Worm (Caenorhabditis elegans): ENCODE results near the gene kin-20.
A peak's percentile ranks its signal among the peaks of the same experiment; 100 is the strongest.

kin-20 gene

ce11 chrX:15279301-15279700 lies 1.7 kb upstream of the kin-20 start (continued):
- no peak for TF ChIP-seq C16A3.4 (tag; optimal IDR thresholded peaks at IDR 0.05)
- TF ChIP-seq ceh-8 (GFP tag; optimal IDR thresholded peaks at IDR 0.05): no peak
- no peak for TF ChIP-seq isw-1 (GFP tag; IDR thresholded peaks at IDR 0.05)
- peak; percentile 44 for TF ChIP-seq lin-14 (GFP tag; optimal IDR thresholded peaks at IDR 0.05)
- no peak for TF ChIP-seq nhr-47 (tag; optimal IDR thresholded peaks at IDR 0.05)
- no peak for TF ChIP-seq nhr-11 (tag; optimal IDR thresholded peaks at IDR 0.05)
- peak; percentile 60 for TF ChIP-seq nhr-85 (tag)
- no peak for TF ChIP-seq mef-2 (tag; optimal IDR thresholded peaks at IDR 0.05)
- TF ChIP-seq ceh-82 (tag; optimal IDR thresholded peaks at IDR 0.05): peak in 1 of 3 experiments; percentile 18
- no peak for TF ChIP-seq hpl-2 (GFP tag; optimal IDR thresholded peaks at IDR 0.05)
- TF ChIP-seq nhr-28 (tag; optimal IDR thresholded peaks at IDR 0.05): no peak
- TF ChIP-seq nhr-77 (tag; optimal IDR thresholded peaks at IDR 0.05): peak; percentile 48
- TF ChIP-seq pqm-1 (tag; optimal IDR thresholded peaks at IDR 0.05): no peak
- TF ChIP-seq egl-27 (tag; optimal IDR thresholded peaks at IDR 0.05): peak in 1 of 2 experiments; percentile 20

- TF ChIP-seq unc-62 (GFP tag; optimal IDR thresholded peaks at IDR 0.05) (no peak), xbp-1 (tag; optimal IDR thresholded peaks at IDR 0.05) (no peak), snpc-4 (tag; optimal IDR thresholded peaks at IDR 0.05) (peak; percentile 88), rnt-1 (tag; optimal IDR thresholded peaks at IDR 0.05) (peak; percentile 3)
Observed at ce11 chrX:15278593-15278992, 1.0 kb upstream of the kin-20 start.

- TF ChIP-seq lir-3 (tag; optimal IDR thresholded peaks at IDR 0.05; ENCODE audit: poor library complexity) (peak; percentile 49), lsy-2 (tag; optimal IDR thresholded peaks at IDR 0.05) (peak; percentile 27 to 84), ama-1 (optimal IDR thresholded peaks at IDR 0.05) (no peak), ztf-4 (tag; optimal IDR thresholded peaks at IDR 0.05) (peak; percentile 64), C04F5.9 (tag; optimal IDR thresholded peaks at IDR 0.05) (no peak), aly-2 (tag; optimal IDR thresholded peaks at IDR 0.05) (no peak), tlp-1 (tag; optimal IDR thresholded peaks at IDR 0.05) (no peak), unc-86 (tag; optimal IDR thresholded peaks at IDR 0.05) (peak; percentile 8), nhr-77 (tag; optimal IDR thresholded peaks at IDR 0.05) (peak; percentile 52), grh-1 (GFP tag; IDR thresholded peaks at IDR 0.05) (peak; percentile 82), xbp-1 (tag; optimal IDR thresholded peaks at IDR 0.05) (peak; percentile 45), mef-2 (tag; optimal IDR thresholded peaks at IDR 0.05) (no peak), dsc-1 (tag; optimal IDR thresholded peaks at IDR 0.05) (peak; percentile 72), nhr-85 (tag) (peak; percentile 97), ceh-88 (GFP tag; IDR thresholded peaks at IDR 0.05) (0 out of 2 replicates have a peak, but pooled peaks have one; percentile 20), isw-1 (GFP tag; IDR thresholded peaks at IDR 0.05) (no peak), swsn-7 (tag; optimal IDR thresholded peaks at IDR 0.05) (peak; percentile 61), fkh-10 (GFP tag; optimal IDR thresholded peaks at IDR 0.05) (peak; percentile 52), efl-1 (optimal IDR thresholded peaks at IDR 0.05) (peak; percentile 48 to 68), efl-1 (GFP tag; optimal IDR thresholded peaks at IDR 0.05 in 1 of 2) (peak in 1 of 2 experiments; percentile 92), mdl-1 (tag; optimal IDR thresholded peaks at IDR 0.05) (peak in 1 of 2 experiments; percentile 72), ztf-11 (tag; optimal IDR thresholded peaks at IDR 0.05) (no peak), zag-1 (tag; optimal IDR thresholded peaks at IDR 0.05) (peak; percentile 65), rnt-1 (tag; optimal IDR thresholded peaks at IDR 0.05) (peak; percentile 35), nhr-28 (tag; optimal IDR thresholded peaks at IDR 0.05) (no peak), lin-15B (tag; optimal IDR thresholded peaks at IDR 0.05) (no peak), nhr-20 (tag; optimal IDR thresholded peaks at IDR 0.05) (peak; percentile 83), dpl-1 (GFP tag; optimal IDR thresholded peaks at IDR 0.05) (peak; percentile 0 to 31 (median 26)), nhr-19 (GFP tag; conservative IDR thresholded peaks at IDR 0.05) (peak; percentile 57), fos-1 (tag; optimal IDR thresholded peaks at IDR 0.05) (peak; percentile 64), nhr-90 (tag; optimal IDR thresholded peaks at IDR 0.05; ENCODE audit: poor library complexity) (peak; percentile 35), tbx-2 (tag; optimal IDR thresholded peaks at IDR 0.05) (peak; percentile 70), elt-3 (tag; optimal IDR thresholded peaks at IDR 0.05) (peak in 3 of 6 experiments; percentile 41 to 82 (median 54)), lin-35 (GFP tag; optimal IDR thresholded peaks at IDR 0.05) (peak; percentile 14 to 64), mep-1 (tag; optimal IDR thresholded peaks at IDR 0.05) (peak; percentile 37), egl-27 (tag; optimal IDR thresholded peaks at IDR 0.05) (peak; percentile 71 to 91), blmp-1 (tag; optimal IDR thresholded peaks at IDR 0.05) (peak; percentile 100), snu-23 (GFP tag; optimal IDR thresholded peaks at IDR 0.05) (peak; percentile 86), ets-5 (GFP tag; IDR thresholded peaks at IDR 0.05) (no peak), nhr-11 (tag; optimal IDR thresholded peaks at IDR 0.05) (peak; percentile 0)
Observed at ce11 chrX:15276774-15277173, 790 bp downstream of the kin-20 start.

Measured in whole organism, L1 larva.